Fruit fly (Drosophila melanogaster) whole organism, embryonic: ENCODE measurements around the gene Rim2.
A peak's percentile ranks its signal among the peaks of the same experiment; 100 is the strongest.

ENCODE experiments used
- Asciz ChIP-seq: fragments of 200-800 bp; sonication (Bioruptor generic); optimal IDR thresholded peaks from 2 replicates; lab custom pipeline; 2017; ENCODE audit warnings: missing biosample characterization, mild to moderate bottlenecking, missing genetic modification characterization, missing genetic modification reagents
- CG12659 ChIP-seq: fragments of 200-800 bp; sonication (Bioruptor generic); optimal IDR thresholded peaks from 3 replicates; lab custom pipeline; 2017; ENCODE audit warnings: mild to moderate bottlenecking, missing biosample characterization, missing genetic modification reagents, missing genetic modification characterization
- CG12769 ChIP-seq: fragments of 200-800 bp; sonication (Bioruptor generic); optimal IDR thresholded peaks from 2 replicates; lab custom pipeline; 2019; ENCODE audit warnings: missing biosample characterization, mild to moderate bottlenecking, missing genetic modification characterization, moderate library complexity
- CG13624 ChIP-seq: fragments of 200-800 bp; sonication (Bioruptor generic); optimal IDR thresholded peaks from 2 replicates; lab custom pipeline; 2016; ENCODE audit warnings: missing biosample characterization, missing genetic modification characterization
- CG15479 ChIP-seq: fragments of 200-800 bp; sonication (Bioruptor generic); optimal IDR thresholded peaks from 3 replicates; lab custom pipeline; 2019; ENCODE audit warnings: missing biosample characterization, mild to moderate bottlenecking, missing genetic modification characterization, moderate library complexity
- CG17568 ChIP-seq: fragments of 200-800 bp; sonication (Bioruptor generic); optimal IDR thresholded peaks from 2 replicates; lab custom pipeline; 2018; ENCODE audit warnings: missing biosample characterization, mild to moderate bottlenecking, missing genetic modification characterization, moderate library complexity
- CG17802 ChIP-seq: fragments of 200-800 bp; sonication (Bioruptor generic); optimal IDR thresholded peaks from 2 replicates; lab custom pipeline; 2018; ENCODE audit warnings: missing biosample characterization, mild to moderate bottlenecking, missing genetic modification characterization, moderate library complexity
- CG18476 ChIP-seq: fragments of 200-800 bp; sonication (Bioruptor generic); optimal IDR thresholded peaks from 2 replicates; lab custom pipeline; 2016; ENCODE audit warnings: missing biosample characterization, mild to moderate bottlenecking, missing genetic modification characterization
- CG18764 ChIP-seq: fragments of 200-800 bp; sonication (Bioruptor generic); optimal IDR thresholded peaks from 3 replicates; lab custom pipeline; 2016; ENCODE audit warnings: missing biosample characterization, missing genetic modification characterization
- CG2116 ChIP-seq: fragments of 200-800 bp; sonication (Bioruptor generic); optimal IDR thresholded peaks from 3 replicates; lab custom pipeline; 2018; ENCODE audit warnings: missing biosample characterization, mild to moderate bottlenecking, missing genetic modification characterization
- CG2889 ChIP-seq: fragments of 200-800 bp; sonication (Bioruptor generic); IDR thresholded peaks from 3 replicates; pipeline ENCODE4 v1.3.6; 2022; ENCODE audit warnings: missing biosample characterization, missing genetic modification characterization
- CG30020 ChIP-seq: fragments of 200-800 bp; optimal IDR thresholded peaks from 2 replicates; lab custom pipeline; 2019; ENCODE audit warnings: missing biosample characterization, mild to moderate bottlenecking, missing genetic modification characterization, moderate library complexity
- CG4282 ChIP-seq: fragments of 200-800 bp; sonication (Bioruptor generic); optimal IDR thresholded peaks from 2 replicates; lab custom pipeline; 2016; ENCODE audit warnings: missing biosample characterization, missing genetic modification characterization
- CG4707 ChIP-seq: fragments of 200-800 bp; sonication (Bioruptor generic); optimal IDR thresholded peaks from 2 replicates; lab custom pipeline; 2018; ENCODE audit warnings: missing biosample characterization, mild to moderate bottlenecking, missing genetic modification characterization, moderate library complexity
- CG6791 ChIP-seq: fragments of 200-800 bp; sonication (Bioruptor generic); IDR thresholded peaks from 3 replicates; pipeline ENCODE4 v1.3.6; 2022; ENCODE audit warnings: missing biosample characterization, missing genetic modification characterization; ENCODE audit not compliant: partially characterized antibody
- CG8765 ChIP-seq: fragments of 200-800 bp; sonication (Bioruptor generic); IDR thresholded peaks from 2 replicates; pipeline ENCODE4 v1.3.6; 2022; ENCODE audit warnings: missing biosample characterization, missing genetic modification characterization
- CG8944 ChIP-seq: fragments of 200-800 bp; sonication (Bioruptor generic); optimal IDR thresholded peaks from 3 replicates; lab custom pipeline; 2016; ENCODE audit warnings: missing biosample characterization, missing genetic modification characterization
- CG9437 ChIP-seq: fragments of 200-800 bp; sonication (Bioruptor generic); optimal IDR thresholded peaks from 2 replicates; lab custom pipeline; 2018; ENCODE audit warnings: missing biosample characterization, mild to moderate bottlenecking, missing genetic modification characterization
- Chrac-16 ChIP-seq: fragments of 200-800 bp; sonication (Bioruptor generic); optimal IDR thresholded peaks from 3 replicates; lab custom pipeline; 2016; ENCODE audit warnings: missing biosample characterization, missing genetic modification characterization
- Dref ChIP-seq: fragments of 200-800 bp; sonication (Bioruptor generic); IDR thresholded peaks from 2 replicates; pipeline ENCODE4 v1.3.6; 2022; ENCODE audit warnings: missing biosample characterization, missing genetic modification characterization
- Eip74EF ChIP-seq, 2 experiments: fragments of 200-800 bp in 1 of 2; fragments of >200 bp in 1 of 2; sonication (Bioruptor generic) in 1 of 2; optimal IDR thresholded peaks; 2 replicates each; lab custom pipeline; 2017 to 2019; ENCODE audit warnings: missing biosample characterization in 2 of 2, missing genetic modification characterization in 2 of 2, mild to moderate bottlenecking in 1 of 2, moderate library complexity in 1 of 2
- H15 ChIP-seq: fragments of 200-800 bp; sonication (Bioruptor generic); IDR thresholded peaks from 3 replicates; pipeline ENCODE4 v1.3.6; 2022; ENCODE audit warnings: missing biosample characterization, missing genetic modification characterization
- Hmx ChIP-seq: fragments of 200-800 bp; sonication (Bioruptor generic); optimal IDR thresholded peaks from 2 replicates; lab custom pipeline; 2016; ENCODE audit warnings: missing biosample characterization, missing genetic modification characterization
- Jarid2 ChIP-seq: fragments of 200-800 bp; sonication (Bioruptor generic); optimal IDR thresholded peaks from 3 replicates; lab custom pipeline; 2017; ENCODE audit warnings: mild to moderate bottlenecking, missing biosample characterization, missing genetic modification reagents, missing genetic modification characterization
- Kr ChIP-seq: fragments of 200-800 bp; sonication (Bioruptor generic); optimal IDR thresholded peaks from 2 replicates; lab custom pipeline; 2017; ENCODE audit warnings: missing biosample characterization, mild to moderate bottlenecking, missing genetic modification characterization
- Mad ChIP-seq: fragments of 200-800 bp; sonication (Bioruptor generic); optimal IDR thresholded peaks from 2 replicates; lab custom pipeline; 2016; ENCODE audit warnings: missing biosample characterization, missing genetic modification characterization
- Sin3A ChIP-seq: fragments of >200 bp; optimal IDR thresholded peaks from 2 replicates; lab custom pipeline; 2018
- ac ChIP-seq: fragments of 200-800 bp; sonication (Bioruptor generic); optimal IDR thresholded peaks from 3 replicates; lab custom pipeline; 2017; ENCODE audit warnings: missing biosample characterization, mild to moderate bottlenecking, missing genetic modification characterization
- al ChIP-seq: fragments of 200-800 bp; sonication (Bioruptor generic); IDR thresholded peaks from 2 replicates; pipeline ENCODE4 v1.3.6; 2022; ENCODE audit warnings: missing biosample characterization, missing genetic modification characterization
- az2 ChIP-seq: fragments of 200-800 bp; sonication (Bioruptor generic); optimal IDR thresholded peaks from 3 replicates; lab custom pipeline; 2016; ENCODE audit warnings: missing biosample characterization, missing genetic modification characterization
- dimm ChIP-seq: fragments of 200-800 bp; sonication (Bioruptor generic); IDR thresholded peaks from 2 replicates; pipeline ENCODE4 v1.3.6; 2022; ENCODE audit warnings: missing biosample characterization, missing genetic modification characterization
- dmrt99B ChIP-seq: fragments of 200-800 bp; sonication (Bioruptor generic); optimal IDR thresholded peaks from 2 replicates; lab custom pipeline; 2018; ENCODE audit warnings: missing biosample characterization, mild to moderate bottlenecking, missing genetic modification characterization, moderate library complexity
- fd3F ChIP-seq: fragments of 200-800 bp; sonication (Bioruptor generic); optimal IDR thresholded peaks from 2 replicates; lab custom pipeline; 2018; ENCODE audit warnings: missing biosample characterization, mild to moderate bottlenecking, missing genetic modification characterization, moderate library complexity
- fd96Cb ChIP-seq: fragments of 200-800 bp; sonication (Bioruptor generic); optimal IDR thresholded peaks from 2 replicates; lab custom pipeline; 2018; ENCODE audit warnings: missing biosample characterization, mild to moderate bottlenecking, missing genetic modification characterization, moderate library complexity
- grn ChIP-seq: fragments of 200-800 bp; sonication (Bioruptor generic); optimal IDR thresholded peaks from 3 replicates; lab custom pipeline; 2017; ENCODE audit warnings: missing biosample characterization, missing genetic modification characterization
- hbn ChIP-seq: fragments of 200-800 bp; sonication (Bioruptor generic); IDR thresholded peaks from 2 replicates; pipeline ENCODE4 v1.3.6; 2022; ENCODE audit warnings: missing biosample characterization, missing genetic modification characterization; ENCODE audit not compliant: partially characterized antibody
- inv ChIP-seq: fragments of 200-800 bp; sonication (Bioruptor generic); IDR thresholded peaks from 2 replicates; pipeline ENCODE4 v1.3.6; 2022; ENCODE audit warnings: missing biosample characterization, missing genetic modification characterization; ENCODE audit not compliant: partially characterized antibody
- lbe ChIP-seq: fragments of 200-800 bp; sonication (Bioruptor generic); optimal IDR thresholded peaks from 2 replicates; lab custom pipeline; 2016; ENCODE audit warnings: missing biosample characterization, mild to moderate bottlenecking, missing genetic modification characterization
- luna ChIP-seq: fragments of 200-800 bp; sonication (Bioruptor generic); optimal IDR thresholded peaks from 2 replicates; lab custom pipeline; 2016; ENCODE audit warnings: missing biosample characterization, missing genetic modification characterization
- mam ChIP-seq: fragments of 200-800 bp; sonication (Bioruptor generic); optimal IDR thresholded peaks from 3 replicates; lab custom pipeline; 2016; ENCODE audit warnings: missing biosample characterization, missing genetic modification characterization
- onecut ChIP-seq: fragments of 200-800 bp; sonication (Bioruptor generic); IDR thresholded peaks from 2 replicates; pipeline ENCODE4 v1.3.6; 2022; ENCODE audit warnings: missing biosample characterization, missing genetic modification characterization
- pum ChIP-seq: fragments of 200-800 bp; sonication (Bioruptor generic); optimal IDR thresholded peaks from 2 replicates; lab custom pipeline; 2016; ENCODE audit warnings: missing biosample characterization, missing genetic modification characterization
- repo ChIP-seq: fragments of 200-800 bp; sonication (Bioruptor generic); optimal IDR thresholded peaks from 2 replicates; lab custom pipeline; 2016; ENCODE audit warnings: missing biosample characterization, missing genetic modification characterization
- slp2 ChIP-seq: fragments of 200-800 bp; sonication (Bioruptor generic); optimal IDR thresholded peaks from 2 replicates; lab custom pipeline; 2016; ENCODE audit warnings: missing biosample characterization, missing genetic modification characterization
- sna ChIP-seq: fragments of 200-800 bp; sonication (Bioruptor generic); IDR thresholded peaks from 2 replicates; pipeline ENCODE4 v1.3.6; 2022; ENCODE audit warnings: missing biosample characterization, missing genetic modification characterization; ENCODE audit not compliant: partially characterized antibody
- so ChIP-seq: fragments of 200-800 bp; sonication (Bioruptor generic); IDR thresholded peaks from 3 replicates; pipeline ENCODE4 v1.3.6; 2022; ENCODE audit warnings: missing biosample characterization, missing genetic modification characterization
- sug ChIP-seq: fragments of 200-800 bp; optimal IDR thresholded peaks from 2 replicates; lab custom pipeline; 2019; ENCODE audit warnings: missing biosample characterization, mild to moderate bottlenecking, missing genetic modification characterization, moderate library complexity
- tx ChIP-seq: fragments of 200-800 bp; sonication (Bioruptor generic); optimal IDR thresholded peaks from 2 replicates; lab custom pipeline; 2016; ENCODE audit warnings: missing biosample characterization, missing genetic modification characterization
- wdn ChIP-seq: fragments of 200-800 bp; sonication (Bioruptor generic); IDR thresholded peaks from 2 replicates; pipeline ENCODE4 v1.3.6; 2022; ENCODE audit warnings: missing biosample characterization, missing genetic modification characterization
- zen ChIP-seq: fragments of 200-800 bp; sonication (Bioruptor generic); optimal IDR thresholded peaks from 3 replicates; lab custom pipeline; 2018; ENCODE audit warnings: missing biosample characterization, mild to moderate bottlenecking, missing genetic modification characterization, moderate library complexity
- zfh1 ChIP-seq: fragments of 200-800 bp; sonication (Bioruptor generic); IDR thresholded peaks from 3 replicates; pipeline ENCODE4 v1.3.6; 2022; ENCODE audit warnings: missing biosample characterization, missing genetic modification characterization
- zfh2 ChIP-seq: fragments of 200-800 bp; sonication (Bioruptor generic); optimal IDR thresholded peaks from 2 replicates; lab custom pipeline; 2016; ENCODE audit warnings: missing biosample characterization, missing genetic modification characterization

The Rim2 gene

DNA sequence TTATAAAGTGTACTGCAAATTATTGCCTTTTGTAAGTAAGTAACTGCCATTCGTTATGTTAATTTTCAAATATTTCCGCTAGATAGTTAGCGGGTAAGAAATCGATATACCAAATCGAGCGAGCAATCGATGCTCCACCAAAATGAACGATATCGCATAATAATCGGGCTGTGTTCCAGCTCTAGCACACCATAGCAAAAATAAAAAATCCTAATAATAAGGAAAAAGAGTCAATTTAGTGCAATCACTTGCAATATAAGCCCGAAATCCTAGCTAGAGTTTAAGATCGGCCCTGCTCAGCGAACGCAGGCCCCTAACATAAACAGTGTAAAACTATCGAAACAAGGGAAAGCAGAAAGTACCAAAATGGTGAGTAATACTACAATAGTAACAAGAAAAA, 19.4 kb downstream of the Rim2 start, which contains the start of gene cpb (continued):
- peak; percentile 29 for TF ChIP-seq CG12659
- no peak for TF ChIP-seq luna (GFP tag; lab: Kevin White, UChicago)
- TF ChIP-seq inv (GFP tag; lab: Robert Waterston, UW): peak; percentile 85
- no peak for TF ChIP-seq grn (GFP tag; lab: Kevin White, UChicago)
- no peak for TF ChIP-seq CG17568 (GFP tag; lab: Kevin White, UChicago)
- no peak for TF ChIP-seq fd96Cb (tag; lab: Kevin White, UChicago)
- TF ChIP-seq tx (GFP tag; lab: Kevin White, UChicago): no peak
- peak; percentile 78 for TF ChIP-seq CG2116 (GFP tag; lab: Kevin White, UChicago)
- TF ChIP-seq Hmx (GFP tag; lab: Kevin White, UChicago): no peak
- TF ChIP-seq fd3F (GFP tag; lab: Kevin White, UChicago): no peak
- TF ChIP-seq CG18764 (GFP tag; lab: Kevin White, UChicago): no peak
- TF ChIP-seq CG13624 (GFP tag; lab: Kevin White, UChicago): no peak
- TF ChIP-seq dmrt99B: no peak
- no peak for TF ChIP-seq CG2889 (GFP tag; lab: Robert Waterston, UW)
- no peak for TF ChIP-seq mam
- TF ChIP-seq CG8944 (GFP tag; lab: Kevin White, UChicago): no peak
- no peak for TF ChIP-seq CG30020 (tag; lab: Kevin White, UChicago)
- no peak for TF ChIP-seq slp2 (GFP tag; lab: Kevin White, UChicago)
- TF ChIP-seq az2 (GFP tag; lab: Kevin White, UChicago): no peak
- no peak for TF ChIP-seq Asciz
- no peak for TF ChIP-seq CG8765 (GFP tag; lab: Robert Waterston, UW)
- no peak for TF ChIP-seq CG9437 (GFP tag; lab: Kevin White, UChicago)
- no peak for TF ChIP-seq CG4707 (GFP tag; lab: Kevin White, UChicago)
- TF ChIP-seq zfh1 (GFP tag; lab: Robert Waterston, UW): no peak
- TF ChIP-seq ac (GFP tag; lab: Kevin White, UChicago): no peak
- TF ChIP-seq H15 (GFP tag; lab: Robert Waterston, UW): no peak
- TF ChIP-seq lbe (GFP tag; lab: Kevin White, UChicago): no peak
- TF ChIP-seq zfh2 (GFP tag; lab: Kevin White, UChicago): no peak
- no peak for TF ChIP-seq onecut (GFP tag; lab: Robert Waterston, UW)
- peak; percentile 68; the same call in 1 of the 2 replicates for TF ChIP-seq sna (GFP tag; lab: Robert Waterston, UW)
- peak; percentile 86 for TF ChIP-seq hbn (GFP tag; lab: Robert Waterston, UW)
- TF ChIP-seq Dref (GFP tag; lab: Robert Waterston, UW): peak; percentile 95
- TF ChIP-seq CG17802 (tag; lab: Kevin White, UChicago): no peak
- no peak for TF ChIP-seq Kr (GFP tag; lab: Kevin White, UChicago)
- TF ChIP-seq dimm (GFP tag; lab: Robert Waterston, UW): no peak
- TF ChIP-seq CG4282 (GFP tag; lab: Kevin White, UChicago): no peak
- peak; percentile 5 for TF ChIP-seq sug (tag; lab: Kevin White, UChicago)
- no peak for TF ChIP-seq CG15479 (GFP tag; lab: Kevin White, UChicago)
- TF ChIP-seq so (GFP tag; lab: Robert Waterston, UW): no peak
- peak; percentile 39 for TF ChIP-seq Sin3A
- TF ChIP-seq CG12769: no peak
- TF ChIP-seq CG6791 (GFP tag; lab: Robert Waterston, UW): peak; percentile 94
- no peak for TF ChIP-seq repo (GFP tag; lab: Kevin White, UChicago)
- no peak for TF ChIP-seq Mad (GFP tag; lab: Kevin White, UChicago)
- no peak for TF ChIP-seq Chrac-16 (GFP tag; lab: Kevin White, UChicago)
- TF ChIP-seq CG18476 (GFP tag; lab: Kevin White, UChicago): no peak
- no peak for TF ChIP-seq wdn (GFP tag; lab: Robert Waterston, UW)
- TF ChIP-seq Eip74EF (GFP tag; optimal IDR thresholded peaks at IDR 0.05; lab: Kevin White, UChicago): no peak
- TF ChIP-seq zen (tag; lab: Kevin White, UChicago): no peak
- no peak for TF ChIP-seq al
- no peak for TF ChIP-seq Jarid2
- TF ChIP-seq pum: no peak
